Worm (Caenorhabditis elegans) whole organism, late embryonic: ENCODE data around the gene F20D12.12.

Experiments used
- ceh-14 ChIP-seq: sonication (generic microtip); optimal IDR thresholded peaks from 2 replicates; lab custom pipeline; 2016; ENCODE audit warnings: missing genotype, missing genetic modification characterization, missing compliant biosample characterization
- ceh-19 ChIP-seq: fragments of 200-800 bp; sonication (Bioruptor generic); optimal IDR thresholded peaks from 2 replicates; lab custom pipeline; 2018; ENCODE audit warnings: mild to moderate bottlenecking, missing genetic modification characterization, missing compliant biosample characterization
- ceh-2 ChIP-seq: sonication (generic microtip); optimal IDR thresholded peaks from 2 replicates; lab custom pipeline; 2016; ENCODE audit warnings: missing genotype, missing genetic modification characterization, missing compliant biosample characterization
- ceh-34 ChIP-seq: sonication (generic microtip); optimal IDR thresholded peaks from 2 replicates; lab custom pipeline; 2016; ENCODE audit warnings: mild to moderate bottlenecking, missing genetic modification characterization, missing compliant biosample characterization
- ceh-48 ChIP-seq: sonication (generic microtip); optimal IDR thresholded peaks from 2 replicates; lab custom pipeline; 2016; ENCODE audit warnings: missing genetic modification characterization, inconsistent platforms, missing compliant biosample characterization
- ceh-9 ChIP-seq: sonication (generic microtip); optimal IDR thresholded peaks from 2 replicates; lab custom pipeline; 2016; ENCODE audit warnings: mild to moderate bottlenecking, missing genetic modification characterization, inconsistent platforms, missing compliant biosample characterization
- dmd-4 ChIP-seq: sonication (generic microtip); optimal IDR thresholded peaks from 2 replicates; lab custom pipeline; 2016; ENCODE audit warnings: borderline replicate concordance, missing genetic modification characterization, missing compliant biosample characterization
- dve-1 ChIP-seq: sonication (generic microtip); optimal IDR thresholded peaks from 2 replicates; lab custom pipeline; 2017; ENCODE audit warnings: antibody characterized with exemption, mild to moderate bottlenecking, missing genetic modification characterization, missing compliant biosample characterization
- elt-2 ChIP-seq: sonication (generic microtip); optimal IDR thresholded peaks from 2 replicates; lab custom pipeline; 2016; ENCODE audit warnings: missing genetic modification reagents, missing genetic modification characterization, missing compliant biosample characterization
- ets-4 ChIP-seq: sonication (generic microtip); optimal IDR thresholded peaks from 2 replicates; lab custom pipeline; 2016; ENCODE audit warnings: missing genetic modification characterization, missing compliant biosample characterization
- eyg-1 ChIP-seq: sonication (generic microtip); optimal IDR thresholded peaks from 2 replicates; lab custom pipeline; 2016; ENCODE audit warnings: missing genotype, missing genetic modification characterization, missing compliant biosample characterization
- fax-1 ChIP-seq: sonication (generic microtip); optimal IDR thresholded peaks from 2 replicates; lab custom pipeline; 2016; ENCODE audit warnings: missing genotype, missing genetic modification characterization, missing compliant biosample characterization
- fkh-10 ChIP-seq: fragments of 150-350 bp; optimal IDR thresholded peaks from 2 replicates; lab custom pipeline; 2014; ENCODE audit warnings: missing biosample characterization, missing genetic modification reagents, missing genetic modification characterization
- fkh-6 ChIP-seq: sonication (generic microtip); optimal IDR thresholded peaks from 2 replicates; lab custom pipeline; 2016; ENCODE audit warnings: missing genetic modification characterization, missing compliant biosample characterization
- hlh-13 ChIP-seq: fragments of 200-800 bp; sonication (Bioruptor generic); optimal IDR thresholded peaks from 2 replicates; lab custom pipeline; 2018; ENCODE audit warnings: mild to moderate bottlenecking, missing genetic modification characterization, missing compliant biosample characterization
- hlh-30 ChIP-seq: sonication (generic microtip); optimal IDR thresholded peaks from 2 replicates; lab custom pipeline; 2017; ENCODE audit warnings: antibody characterized with exemption, missing genetic modification characterization, missing compliant biosample characterization; ENCODE audit not compliant: insufficient read depth
- hlh-8 ChIP-seq: sonication (generic microtip); optimal IDR thresholded peaks from 2 replicates; lab custom pipeline; 2016; ENCODE audit warnings: missing genotype, missing genetic modification characterization, missing compliant biosample characterization
- lin-11 ChIP-seq: fragments of 200-800 bp; sonication (Bioruptor generic); optimal IDR thresholded peaks from 2 replicates; lab custom pipeline; 2018; ENCODE audit warnings: mild to moderate bottlenecking, missing genetic modification characterization, missing compliant biosample characterization
- madf-2 ChIP-seq: sonication (generic microtip); optimal IDR thresholded peaks from 2 replicates; lab custom pipeline; 2017; ENCODE audit warnings: missing genetic modification characterization, missing compliant biosample characterization
- mec-3 ChIP-seq: sonication (generic microtip); optimal IDR thresholded peaks from 2 replicates; lab custom pipeline; 2016; ENCODE audit warnings: borderline replicate concordance, missing genetic modification characterization, missing compliant biosample characterization
- nhr-11 ChIP-seq: fragments of 150-350 bp; optimal IDR thresholded peaks from 2 replicates; lab custom pipeline; 2014; ENCODE audit warnings: missing biosample characterization, missing genetic modification characterization
- nhr-232 ChIP-seq: sonication (generic microtip); optimal IDR thresholded peaks from 2 replicates; lab custom pipeline; 2016; ENCODE audit warnings: missing genetic modification characterization, missing compliant biosample characterization
- odd-2 ChIP-seq: sonication (generic microtip); optimal IDR thresholded peaks from 2 replicates; lab custom pipeline; 2017; ENCODE audit warnings: antibody characterized with exemption, mild to moderate bottlenecking, missing genetic modification characterization, missing compliant biosample characterization
- pag-3 ChIP-seq: sonication (generic microtip); optimal IDR thresholded peaks from 2 replicates; lab custom pipeline; 2016; ENCODE audit warnings: missing compliant biosample characterization, missing genetic modification characterization, borderline replicate concordance
- pat-9 ChIP-seq: fragments of 200-800 bp; sonication (Bioruptor generic); optimal IDR thresholded peaks from 2 replicates; lab custom pipeline; 2018; ENCODE audit warnings: mild to moderate bottlenecking, missing genetic modification characterization, moderate library complexity, missing compliant biosample characterization
- pax-1 ChIP-seq: fragments of 150-350 bp; optimal IDR thresholded peaks from 2 replicates; lab custom pipeline; 2014; ENCODE audit warnings: missing biosample characterization, missing genetic modification characterization
- pha-2 ChIP-seq: sonication (generic microtip); optimal IDR thresholded peaks from 2 replicates; lab custom pipeline; 2017; ENCODE audit warnings: mild to moderate bottlenecking, missing genetic modification characterization, missing compliant biosample characterization
- pha-4 ChIP-seq: fragments of 150-350 bp; optimal IDR thresholded peaks from 2 replicates; lab custom pipeline; 2018; ENCODE audit warnings: missing biosample characterization, missing genetic modification reagents, missing genetic modification characterization
- pqm-1 ChIP-seq: sonication (generic microtip); optimal IDR thresholded peaks from 2 replicates; lab custom pipeline; 2016; ENCODE audit warnings: missing genetic modification characterization, missing compliant biosample characterization
- pros-1 ChIP-seq: fragments of 150-350 bp; optimal IDR thresholded peaks from 2 replicates; lab custom pipeline; 2014; ENCODE audit warnings: missing biosample characterization, missing genetic modification reagents, missing genetic modification characterization
- sox-2 ChIP-seq: fragments of 200-800 bp; sonication (Bioruptor generic); IDR thresholded peaks from 2 replicates; pipeline ENCODE4 v1.3.6; 2022; ENCODE audit warnings: missing genetic modification reagents, missing genetic modification characterization, missing compliant biosample characterization
- sox-4 ChIP-seq: sonication (generic microtip); optimal IDR thresholded peaks from 2 replicates; lab custom pipeline; 2017; ENCODE audit warnings: mild to moderate bottlenecking, missing genetic modification characterization, inconsistent platforms, missing compliant biosample characterization
- syd-9 ChIP-seq: sonication (generic microtip); optimal IDR thresholded peaks from 2 replicates; lab custom pipeline; 2016; ENCODE audit warnings: mild to moderate bottlenecking, missing genetic modification characterization, moderate library complexity, missing compliant biosample characterization
- tbx-7 ChIP-seq: sonication (generic microtip); optimal IDR thresholded peaks from 2 replicates; lab custom pipeline; 2016; ENCODE audit warnings: missing genotype, missing genetic modification characterization, missing compliant biosample characterization
- ttx-3 ChIP-seq: sonication (generic microtip); optimal IDR thresholded peaks from 2 replicates; lab custom pipeline; 2016; ENCODE audit warnings: missing genetic modification reagents, missing genetic modification characterization, missing compliant biosample characterization
- unc-42 ChIP-seq: sonication (generic microtip); optimal IDR thresholded peaks from 2 replicates; lab custom pipeline; 2016; ENCODE audit warnings: missing genotype, missing genetic modification characterization, missing compliant biosample characterization
- unc-55 ChIP-seq: sonication (generic microtip); optimal IDR thresholded peaks from 2 replicates; lab custom pipeline; 2017; ENCODE audit warnings: missing biosample characterization, missing genetic modification reagents, missing genetic modification characterization
- unc-86 ChIP-seq: sonication (generic microtip); optimal IDR thresholded peaks from 2 replicates; lab custom pipeline; 2016; ENCODE audit warnings: missing genetic modification characterization, missing compliant biosample characterization

Gene F20D12.12

ce11 chrIV:7957504-7957903 is 10.3 kb downstream of the F20D12.12 start, which contains the start of gene frpr-10:
frpr-10 (plus strand) TSS chrIV:7957804.
- no peak for TF ChIP-seq syd-9 (tag; lab: Kevin White, UChicago)
- no peak for TF ChIP-seq sox-2 (GFP tag; lab: Robert Waterston, UW)
- TF ChIP-seq pqm-1, result no peak
- no peak for TF ChIP-seq odd-2 (tag; lab: Kevin White, UChicago)
- no peak for TF ChIP-seq ceh-9 (tag; lab: Kevin White, UChicago)
- TF ChIP-seq dmd-4 (tag; lab: Kevin White, UChicago), result no peak
- no peak for TF ChIP-seq ceh-34
- TF ChIP-seq pha-2, result no peak
- no peak for TF ChIP-seq ceh-14 (tag; lab: Kevin White, UChicago)
- TF ChIP-seq unc-55 (GFP tag; lab: Kevin White, UChicago), result no peak
- TF ChIP-seq ceh-19 (GFP tag; lab: Kevin White, UChicago), result no peak
- no peak for TF ChIP-seq unc-42 (tag; lab: Kevin White, UChicago)
- no peak for TF ChIP-seq ttx-3
- TF ChIP-seq elt-2, result no peak
- no peak for TF ChIP-seq pha-4 (tag; lab: Kevin White, UChicago)
- no peak for TF ChIP-seq mec-3

ce11 chrIV:7958092-7958491 is 10.9 kb downstream of the F20D12.12 start:
- TF ChIP-seq nhr-11 (tag; lab: Kevin White, UChicago) (no peak), tbx-7 (tag; lab: Kevin White, UChicago) (no peak), lin-11 (tag; lab: Kevin White, UChicago) (no peak), fkh-10 (GFP tag; lab: Kevin White, UChicago) (no peak), nhr-232 (no peak), hlh-13 (GFP tag; lab: Kevin White, UChicago) (no peak), ets-4 (no peak), pax-1 (tag; lab: Kevin White, UChicago) (no peak), eyg-1 (no peak), dve-1 (tag; lab: Kevin White, UChicago) (no peak), fax-1 (tag; lab: Kevin White, UChicago) (no peak)

ce11 chrIV:7961889-7962342 is 14.7 kb downstream of the F20D12.12 start:
- TF ChIP-seq eyg-1 (no peak), ceh-48 (tag; lab: Kevin White, UChicago) (no peak), ceh-2 (tag; lab: Kevin White, UChicago) (no peak), lin-11 (tag; lab: Kevin White, UChicago) (no peak), unc-42 (tag; lab: Kevin White, UChicago) (no peak), unc-86 (tag; lab: Kevin White, UChicago) (no peak), fkh-6 (tag; lab: Kevin White, UChicago) (no peak), pat-9 (tag; lab: Kevin White, UChicago) (no peak), ceh-14 (tag; lab: Kevin White, UChicago) (no peak), pag-3 (tag; lab: Kevin White, UChicago) (no peak), pros-1 (tag; lab: Kevin White, UChicago) (no peak), sox-4 (tag; lab: Kevin White, UChicago) (no peak), hlh-30 (tag; lab: Kevin White, UChicago) (no peak), syd-9 (tag; lab: Kevin White, UChicago) (no peak), tbx-7 (tag; lab: Kevin White, UChicago) (no peak), hlh-13 (GFP tag; lab: Kevin White, UChicago) (no peak), madf-2 (no peak), hlh-8 (tag; lab: Kevin White, UChicago) (no peak)
